Worm (Caenorhabditis elegans) whole organism, L4 larva: ENCODE data around the gene zig-4.
A peak's percentile ranks its signal among the peaks of the same experiment; 100 is the strongest.

Experiments
- T26A8.4 ChIP-seq: fragments of 200-800 bp; sonication (Bioruptor generic); IDR thresholded peaks from 2 replicates; pipeline ENCODE4 v1.3.6; 2022; ENCODE audit warnings: missing genetic modification characterization, missing compliant biosample characterization
- daf-16 ChIP-seq, 3 experiments: sonication (generic microtip); optimal IDR thresholded peaks; 2 replicates each; lab custom pipeline; 2016 to 2017; ENCODE audit warnings: missing genetic modification characterization in 3 of 3, missing genetic modification reagents in 3 of 3, mild to moderate bottlenecking in 2 of 3, missing compliant biosample characterization in 2 of 3, missing biosample characterization in 1 of 3, moderate library complexity in 1 of 3
- dmd-8 ChIP-seq: fragments of 200-800 bp; sonication (Bioruptor generic); IDR thresholded peaks from 2 replicates; pipeline ENCODE4 v1.3.6; 2022; ENCODE audit warnings: missing genetic modification characterization, missing compliant biosample characterization
- dve-1 ChIP-seq: sonication (generic microtip); optimal IDR thresholded peaks from 2 replicates; lab custom pipeline; 2017; ENCODE audit warnings: antibody characterized with exemption, mild to moderate bottlenecking, missing genetic modification characterization, missing compliant biosample characterization; ENCODE audit not compliant: insufficient read depth
- gei-8 ChIP-seq: fragments of 200-800 bp; sonication (Bioruptor generic); optimal IDR thresholded peaks from 2 replicates; lab custom pipeline; 2018; ENCODE audit warnings: mild to moderate bottlenecking, missing genetic modification characterization, missing compliant biosample characterization
- hif-1 ChIP-seq, 2 experiments: sonication (generic microtip); optimal IDR thresholded peaks; 2 replicates each; lab custom pipeline; 2016 to 2017; ENCODE audit warnings: missing compliant biosample characterization in 2 of 2, missing genetic modification characterization in 2 of 2, missing genetic modification reagents in 2 of 2, missing genotype in 2 of 2, mild to moderate bottlenecking in 1 of 2
- lin-39 ChIP-seq: fragments of 150-350 bp; optimal IDR thresholded peaks from 2 replicates; lab custom pipeline; 2014; ENCODE audit warnings: missing biosample characterization, missing genetic modification reagents, missing genetic modification characterization
- mxl-2 ChIP-seq: fragments of 200-800 bp; sonication (Bioruptor generic); conservative IDR thresholded peaks from 2 replicates; pipeline ENCODE4 v1.3.6; 2022; ENCODE audit warnings: missing genetic modification reagents, missing genetic modification characterization, missing compliant biosample characterization
- nhr-102 ChIP-seq: sonication (generic microtip); optimal IDR thresholded peaks from 2 replicates; lab custom pipeline; 2016; ENCODE audit warnings: mild to moderate bottlenecking, missing genetic modification characterization, moderate library complexity, missing compliant biosample characterization
- nhr-42 ChIP-seq: fragments of 200-800 bp; sonication (Bioruptor generic); IDR thresholded peaks from 2 replicates; pipeline ENCODE4 v1.3.6; 2022; ENCODE audit warnings: missing genetic modification characterization, missing compliant biosample characterization
- pqm-1 ChIP-seq: sonication (generic microtip); optimal IDR thresholded peaks from 2 replicates; lab custom pipeline; 2017; ENCODE audit warnings: missing biosample characterization, missing genetic modification characterization
- snpc-1.2 ChIP-seq: fragments of 200-800 bp; sonication (Bioruptor generic); IDR thresholded peaks from 2 replicates; pipeline ENCODE4 v1.3.6; 2022; ENCODE audit warnings: missing genetic modification reagents, missing genetic modification characterization, missing compliant biosample characterization
- unc-62 ChIP-seq, 3 experiments: fragments of 150-350 bp in 1 of 3; sonication (generic microtip); optimal IDR thresholded peaks in 2 of 3; peaks in 1 of 3; 1 replicate in 1 of 3; 2 replicates in 2 of 3; lab custom pipeline; 2014 to 2017; ENCODE audit warnings: missing biosample characterization in 3 of 3, missing genetic modification characterization in 3 of 3, missing genetic modification reagents in 3 of 3, missing genotype in 1 of 3
- zfp-3 ChIP-seq: fragments of 200-800 bp; sonication (Bioruptor generic); conservative IDR thresholded peaks from 2 replicates; pipeline ENCODE4 v1.3.6; 2022; ENCODE audit warnings: missing genetic modification reagents, missing genetic modification characterization, missing compliant biosample characterization

Gene zig-4

DNA sequence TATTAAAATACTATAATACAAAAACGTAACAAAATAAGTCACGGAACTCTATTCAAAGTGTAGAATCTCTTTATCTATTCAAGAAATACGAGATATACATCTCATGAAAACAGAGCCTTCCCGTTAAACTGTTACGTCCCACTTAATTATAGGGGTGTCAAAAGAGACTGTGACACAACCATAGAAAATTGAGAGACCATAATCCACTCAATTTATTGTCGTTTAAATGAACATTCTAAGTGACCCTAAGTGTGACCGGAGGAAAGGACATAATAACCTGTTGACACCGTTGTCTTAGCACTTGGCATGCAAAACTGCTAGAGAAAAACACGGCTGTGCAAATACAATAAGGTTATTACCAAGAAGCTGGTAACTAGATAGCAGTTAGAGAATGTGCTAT, 43.3 kb downstream of the zig-4 start:
- no peak for TF ChIP-seq T26A8.4 (GFP tag; lab: Robert Waterston, UW)
- TF ChIP-seq dmd-8 (GFP tag; lab: Robert Waterston, UW): no peak
- TF ChIP-seq mxl-2: no peak

DNA sequence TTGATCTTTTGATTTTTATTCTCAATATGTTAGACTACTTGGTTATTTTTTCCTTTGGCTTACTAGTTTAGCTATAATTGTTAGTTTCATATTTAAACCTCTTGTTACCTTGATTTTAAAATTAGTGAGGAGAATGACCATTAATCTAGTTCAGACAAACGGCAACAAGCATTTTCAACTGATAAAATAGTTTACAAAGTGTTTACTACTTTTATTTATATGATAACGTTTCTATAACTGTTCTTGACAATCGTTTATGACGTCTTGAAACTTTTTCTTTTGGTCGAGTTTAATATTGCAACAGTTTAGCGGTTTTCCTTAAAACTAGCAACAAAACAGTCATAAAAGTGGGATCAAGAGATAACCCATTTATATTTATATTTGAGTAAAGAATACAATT, 50.5 kb downstream of the zig-4 start:
- TF ChIP-seq T26A8.4 (GFP tag; lab: Robert Waterston, UW) (no peak), hif-1 (tag; optimal IDR thresholded peaks at IDR 0.05; lab: Kevin White, UChicago) (no peak), dve-1 (tag; lab: Kevin White, UChicago) (peak; percentile 23), zfp-3 (GFP tag; lab: Robert Waterston, UW) (no peak), snpc-1.2 (GFP tag; lab: Robert Waterston, UW) (no peak), unc-62 (GFP tag; optimal IDR thresholded peaks at IDR 0.05 in 1 of 2; lab: Kevin White, UChicago) (peak in 1 of 2 experiments; percentile 7), unc-62 (tag; optimal IDR thresholded peaks at IDR 0.05; lab: Kevin White, UChicago) (no peak), daf-16 (GFP tag; optimal IDR thresholded peaks at IDR 0.05; lab: Kevin White, UChicago) (no peak), daf-16 (tag; optimal IDR thresholded peaks at IDR 0.05; lab: Kevin White, UChicago) (peak; percentile 93), nhr-42 (no peak), gei-8 (GFP tag; lab: Kevin White, UChicago) (no peak), nhr-102 (no peak), pqm-1 (peak; percentile 35), lin-39 (no peak)
